Fruit fly (Drosophila melanogaster) Kc167 (cell line): ENCODE measurements around the gene Cyp4ac3.

Experiments used
- h ChIP-seq: fragments of >200 bp; optimal IDR thresholded peaks from 3 replicates; lab custom pipeline; 2018; ENCODE audit warnings: missing external identifiers
- insv ChIP-seq: fragments of >200 bp; optimal IDR thresholded peaks from 3 replicates; lab custom pipeline; 2018; ENCODE audit warnings: missing external identifiers
- psq ChIP-seq: fragments of >200 bp; optimal IDR thresholded peaks from 2 replicates; lab custom pipeline; 2017; ENCODE audit warnings: missing external identifiers
- ttk ChIP-seq: sonication (Bioruptor generic); optimal IDR thresholded peaks from 2 replicates; lab custom pipeline; 2017; ENCODE audit warnings: missing external identifiers

dm6 chr2L:5237175-5237753, 31.0 kb upstream of the Cyp4ac3 start:
- TF ChIP-seq psq (lab: Kevin White, UChicago): no peak
- no peak for TF ChIP-seq insv
- TF ChIP-seq h (lab: Kevin White, UChicago): no peak
- TF ChIP-seq ttk: no peak
